Fruit fly (Drosophila melanogaster) whole organism, wandering third instar larva: ENCODE data around the gene wntD.

ENCODE experiments used
- Hr83 ChIP-seq: fragments of 200-300 bp; sonication (Bioruptor generic); optimal IDR thresholded peaks from 2 replicates; lab custom pipeline; 2016; ENCODE audit warnings: missing biosample characterization, mild to moderate bottlenecking, missing genetic modification characterization, moderate library complexity; ENCODE audit not compliant: poor library complexity, severe bottlenecking
- foxo ChIP-seq, 2 experiments: fragments of 200-800 bp; sonication (Bioruptor generic); optimal IDR thresholded peaks; 2 replicates in 1 of 2; 3 replicates in 1 of 2; lab custom pipeline; 2016 to 2017; ENCODE audit warnings: missing biosample characterization in 2 of 2, missing genetic modification characterization in 2 of 2
- sage ChIP-seq: fragments of 200-800 bp; sonication (Bioruptor generic); optimal IDR thresholded peaks from 2 replicates; lab custom pipeline; 2016; ENCODE audit warnings: missing biosample characterization, mild to moderate bottlenecking, missing genetic modification characterization

- no peak for TF ChIP-seq sage (GFP tag; lab: Kevin White, UChicago)
- peak; percentile 55 for TF ChIP-seq Hr83
- TF ChIP-seq foxo (GFP tag; optimal IDR thresholded peaks at IDR 0.05; lab: Kevin White, UChicago) = peak in 1 of 2 experiments; percentile 14
Measured at dm6 chr3R:13260114-13260673, 32.8 kb downstream of the wntD start, which contains the start of gene CG11686.
